Worm (Caenorhabditis elegans) whole organism, late embryonic: ENCODE results near the gene F54D5.17.
A peak's percentile ranks its signal among the peaks of the same experiment; 100 is the strongest.

Experiments
- T23F11.4 ChIP-seq: fragments of 200-800 bp; sonication (Bioruptor generic); optimal IDR thresholded peaks from 2 replicates; lab custom pipeline; 2018; ENCODE audit warnings: mild to moderate bottlenecking, missing genetic modification characterization, missing compliant biosample characterization
- ama-1 ChIP-seq: fragments of 150-350 bp; optimal IDR thresholded peaks from 2 replicates; lab custom pipeline; 2014
- ceh-30 ChIP-seq: fragments of 150-350 bp; optimal IDR thresholded peaks from 2 replicates; lab custom pipeline; 2014; ENCODE audit warnings: missing biosample characterization, missing genetic modification characterization
- ceh-9 ChIP-seq: sonication (generic microtip); optimal IDR thresholded peaks from 2 replicates; lab custom pipeline; 2016; ENCODE audit warnings: mild to moderate bottlenecking, missing genetic modification characterization, inconsistent platforms, missing compliant biosample characterization
- dmd-4 ChIP-seq: sonication (generic microtip); optimal IDR thresholded peaks from 2 replicates; lab custom pipeline; 2016; ENCODE audit warnings: borderline replicate concordance, missing genetic modification characterization, missing compliant biosample characterization
- gmeb-2 ChIP-seq: sonication (generic microtip); optimal IDR thresholded peaks from 2 replicates; lab custom pipeline; 2016; ENCODE audit warnings: missing genetic modification characterization, inconsistent platforms, missing compliant biosample characterization
- nfya-1 ChIP-seq: sonication (generic microtip); optimal IDR thresholded peaks from 2 replicates; lab custom pipeline; 2017; ENCODE audit warnings: missing genetic modification characterization, mild to moderate bottlenecking, missing compliant biosample characterization, antibody characterized with exemption, moderate library complexity
- nhr-11 ChIP-seq: fragments of 150-350 bp; optimal IDR thresholded peaks from 2 replicates; lab custom pipeline; 2014; ENCODE audit warnings: missing biosample characterization, missing genetic modification characterization
- odd-2 ChIP-seq: sonication (generic microtip); optimal IDR thresholded peaks from 2 replicates; lab custom pipeline; 2017; ENCODE audit warnings: antibody characterized with exemption, mild to moderate bottlenecking, missing genetic modification characterization, missing compliant biosample characterization
- pqm-1 ChIP-seq: sonication (generic microtip); optimal IDR thresholded peaks from 2 replicates; lab custom pipeline; 2016; ENCODE audit warnings: missing genetic modification characterization, missing compliant biosample characterization
- unc-42 ChIP-seq: sonication (generic microtip); optimal IDR thresholded peaks from 2 replicates; lab custom pipeline; 2016; ENCODE audit warnings: missing genotype, missing genetic modification characterization, missing compliant biosample characterization

DNA sequence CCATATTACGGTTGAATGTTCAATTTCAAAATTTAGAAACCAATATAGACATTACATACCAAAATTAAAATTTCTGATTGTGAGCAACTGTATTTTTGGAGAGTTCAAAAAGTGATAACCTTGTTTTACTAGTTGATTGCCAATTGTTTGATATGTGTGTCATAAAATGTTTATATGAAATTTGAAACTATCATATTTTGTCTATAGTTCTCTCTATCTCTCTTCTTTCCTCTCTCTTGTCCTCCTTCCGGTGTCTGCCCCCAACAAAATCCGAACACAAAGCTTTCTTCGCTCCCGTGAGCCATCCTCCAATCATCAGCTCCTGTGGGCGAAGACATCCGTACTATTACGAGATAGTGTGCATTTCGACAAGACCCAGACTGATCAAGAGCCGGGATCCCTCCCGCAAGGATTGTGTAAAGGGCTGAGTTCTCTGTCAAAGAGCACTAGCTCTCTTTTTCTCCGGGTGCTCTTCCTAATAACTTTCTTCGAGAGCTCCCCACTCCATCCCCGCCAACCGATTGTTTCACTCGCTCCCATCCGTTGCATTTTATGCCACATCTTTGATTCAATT lies 46.0 kb downstream of the F54D5.17 start:
- TF ChIP-seq ama-1 (lab: Kevin White, UChicago) (no peak), T23F11.4 (no peak), nfya-1 (tag; lab: Kevin White, UChicago) (peak; percentile 76), odd-2 (tag; lab: Kevin White, UChicago) (no peak), ceh-9 (tag; lab: Kevin White, UChicago) (no peak), unc-42 (tag; lab: Kevin White, UChicago) (no peak), ceh-30 (tag; lab: Kevin White, UChicago) (no peak), gmeb-2 (tag; lab: Kevin White, UChicago) (no peak), nhr-11 (tag; lab: Kevin White, UChicago) (no peak), pqm-1 (tag; lab: Kevin White, UChicago) (no peak), dmd-4 (tag; lab: Kevin White, UChicago) (no peak)
